Fruit fly (Drosophila melanogaster) whole organism, embryonic: ENCODE measurements around the gene Glut4EF.
A peak's percentile ranks its signal among the peaks of the same experiment; 100 is the strongest.

ENCODE experiments used
- Atf3 ChIP-seq: fragments of 200-800 bp; sonication (Bioruptor generic); optimal IDR thresholded peaks from 3 replicates; lab custom pipeline; 2016; ENCODE audit warnings: missing biosample characterization, missing genetic modification characterization
- Bdp1 ChIP-seq: fragments of 200-800 bp; sonication (Bioruptor generic); optimal IDR thresholded peaks from 3 replicates; lab custom pipeline; 2016; ENCODE audit warnings: missing biosample characterization, missing genetic modification characterization
- Bteb2 ChIP-seq: fragments of 200-800 bp; sonication (Bioruptor generic); optimal IDR thresholded peaks from 2 replicates; lab custom pipeline; 2016; ENCODE audit warnings: missing biosample characterization, missing genetic modification characterization
- CG13296 ChIP-seq: fragments of 200-800 bp; sonication (Bioruptor generic); optimal IDR thresholded peaks from 3 replicates; lab custom pipeline; 2018; ENCODE audit warnings: missing biosample characterization, mild to moderate bottlenecking, missing genetic modification characterization
- CG13424 ChIP-seq: fragments of 200-800 bp; sonication (Bioruptor generic); optimal IDR thresholded peaks from 2 replicates; lab custom pipeline; 2019; ENCODE audit warnings: missing biosample characterization, mild to moderate bottlenecking, missing genetic modification characterization, moderate library complexity
- CG15269 ChIP-seq: fragments of 200-800 bp; sonication (Bioruptor generic); optimal IDR thresholded peaks from 2 replicates; lab custom pipeline; 2018; ENCODE audit warnings: missing biosample characterization, mild to moderate bottlenecking, missing genetic modification characterization, moderate library complexity
- CG1603 ChIP-seq: fragments of 200-800 bp; sonication (Bioruptor generic); optimal IDR thresholded peaks from 2 replicates; lab custom pipeline; 2019; ENCODE audit warnings: missing biosample characterization, mild to moderate bottlenecking, missing genetic modification characterization, moderate library complexity
- CG17361 ChIP-seq: fragments of 200-800 bp; sonication (Bioruptor generic); IDR thresholded peaks from 3 replicates; pipeline ENCODE4 v1.3.6; 2022; ENCODE audit warnings: missing biosample characterization, missing genetic modification characterization
- CG17385 ChIP-seq: fragments of 200-800 bp; sonication (Bioruptor generic); optimal IDR thresholded peaks from 3 replicates; lab custom pipeline; 2018; ENCODE audit warnings: missing biosample characterization, mild to moderate bottlenecking, missing genetic modification characterization
- CG18262 ChIP-seq: fragments of 200-800 bp; optimal IDR thresholded peaks from 3 replicates; lab custom pipeline; 2019; ENCODE audit warnings: missing biosample characterization, mild to moderate bottlenecking, missing genetic modification characterization, moderate library complexity
- CG18476 ChIP-seq: fragments of 200-800 bp; sonication (Bioruptor generic); optimal IDR thresholded peaks from 2 replicates; lab custom pipeline; 2016; ENCODE audit warnings: missing biosample characterization, mild to moderate bottlenecking, missing genetic modification characterization
- CG18599 ChIP-seq: fragments of 200-800 bp; sonication (Bioruptor generic); optimal IDR thresholded peaks from 3 replicates; lab custom pipeline; 2017; ENCODE audit warnings: missing biosample characterization, missing genetic modification characterization, mild to moderate bottlenecking, moderate library complexity, missing genetic modification reagents
- CG2116 ChIP-seq: fragments of 200-800 bp; sonication (Bioruptor generic); optimal IDR thresholded peaks from 3 replicates; lab custom pipeline; 2018; ENCODE audit warnings: missing biosample characterization, mild to moderate bottlenecking, missing genetic modification characterization
- CG2875 ChIP-seq: fragments of 200-800 bp; sonication (Bioruptor generic); optimal IDR thresholded peaks from 2 replicates; lab custom pipeline; 2017; ENCODE audit warnings: missing biosample characterization, mild to moderate bottlenecking, missing genetic modification characterization, missing genetic modification reagents
- CG3065 ChIP-seq: fragments of 200-800 bp; sonication (Bioruptor generic); optimal IDR thresholded peaks from 2 replicates; lab custom pipeline; 2016; ENCODE audit warnings: missing biosample characterization, missing genetic modification characterization
- CG4854 ChIP-seq: fragments of 200-800 bp; sonication (Bioruptor generic); optimal IDR thresholded peaks from 2 replicates; lab custom pipeline; 2016; ENCODE audit warnings: missing biosample characterization, missing genetic modification characterization, inconsistent platforms
- CG5245 ChIP-seq: fragments of 200-800 bp; sonication (Bioruptor generic); optimal IDR thresholded peaks from 3 replicates; lab custom pipeline; 2016; ENCODE audit warnings: missing biosample characterization, missing genetic modification characterization
- CG6175 ChIP-seq: fragments of 200-800 bp; sonication (Bioruptor generic); IDR thresholded peaks from 3 replicates; pipeline ENCODE4 v1.3.6; 2022; ENCODE audit warnings: missing biosample characterization, missing genetic modification characterization
- CG7556 ChIP-seq: fragments of 200-800 bp; sonication (Bioruptor generic); optimal IDR thresholded peaks from 2 replicates; lab custom pipeline; 2017; ENCODE audit warnings: missing biosample characterization, mild to moderate bottlenecking, missing genetic modification characterization
- CG7786 ChIP-seq: fragments of 200-800 bp; sonication (Bioruptor generic); optimal IDR thresholded peaks from 2 replicates; lab custom pipeline; 2016; ENCODE audit warnings: missing biosample characterization, missing genetic modification characterization
- CG9797 ChIP-seq: fragments of 200-800 bp; sonication (Bioruptor generic); optimal IDR thresholded peaks from 3 replicates; lab custom pipeline; 2018; ENCODE audit warnings: missing biosample characterization, mild to moderate bottlenecking, missing genetic modification characterization
- CHES-1-like ChIP-seq: fragments of 200-800 bp; sonication (Bioruptor generic); optimal IDR thresholded peaks from 2 replicates; lab custom pipeline; 2016; ENCODE audit warnings: missing biosample characterization, missing genetic modification characterization
- D19A ChIP-seq: fragments of 200-800 bp; optimal IDR thresholded peaks from 3 replicates; lab custom pipeline; 2019; ENCODE audit warnings: missing biosample characterization, mild to moderate bottlenecking, missing genetic modification characterization, moderate library complexity
- Dek ChIP-seq: fragments of 200-800 bp; sonication (Bioruptor generic); optimal IDR thresholded peaks from 3 replicates; lab custom pipeline; 2019; ENCODE audit warnings: missing biosample characterization, mild to moderate bottlenecking, missing genetic modification characterization, moderate library complexity
- H2.0 ChIP-seq: fragments of 200-800 bp; sonication (Bioruptor generic); IDR thresholded peaks from 2 replicates; pipeline ENCODE4 v1.3.6; 2022; ENCODE audit warnings: missing biosample characterization, missing genetic modification characterization
- Kr ChIP-seq: fragments of 200-800 bp; sonication (Bioruptor generic); optimal IDR thresholded peaks from 2 replicates; lab custom pipeline; 2017; ENCODE audit warnings: missing biosample characterization, mild to moderate bottlenecking, missing genetic modification characterization
- Mad ChIP-seq: fragments of 200-800 bp; sonication (Bioruptor generic); optimal IDR thresholded peaks from 2 replicates; lab custom pipeline; 2016; ENCODE audit warnings: missing biosample characterization, missing genetic modification characterization
- Med ChIP-seq: fragments of 200-800 bp; sonication (Bioruptor generic); peaks from one replicate; lab custom pipeline; 2016; ENCODE audit warnings: missing biosample characterization, missing genetic modification characterization, mild to moderate bottlenecking, inconsistent platforms, moderate library complexity
- NK7.1 ChIP-seq: fragments of 200-800 bp; sonication (Bioruptor generic); optimal IDR thresholded peaks from 3 replicates; lab custom pipeline; 2016; ENCODE audit warnings: missing biosample characterization, missing genetic modification characterization
- Optix ChIP-seq: fragments of 200-800 bp; sonication (Bioruptor generic); IDR thresholded peaks from 3 replicates; pipeline ENCODE4 v1.3.6; 2022; ENCODE audit warnings: missing biosample characterization, missing genetic modification characterization
- Pdp1 ChIP-seq, 2 experiments: fragments of 200-800 bp; sonication (Bioruptor generic); optimal IDR thresholded peaks; 3 replicates each; lab custom pipeline; 2016; ENCODE audit warnings: missing biosample characterization in 2 of 2, missing genetic modification characterization in 2 of 2, mild to moderate bottlenecking in 1 of 2, moderate library complexity in 1 of 2
- Ravus ChIP-seq: fragments of 200-800 bp; sonication (Bioruptor generic); IDR thresholded peaks from 2 replicates; pipeline ENCODE4 v1.3.6; 2022; ENCODE audit warnings: missing biosample characterization, missing genetic modification characterization
- Rx ChIP-seq: fragments of 200-800 bp; sonication (Bioruptor generic); IDR thresholded peaks from 2 replicates; pipeline ENCODE4 v1.3.6; 2022; ENCODE audit warnings: missing biosample characterization, missing genetic modification characterization
- Scr ChIP-seq: fragments of 200-800 bp; sonication (Bioruptor generic); IDR thresholded peaks from 2 replicates; pipeline ENCODE4 v1.3.6; 2022; ENCODE audit warnings: missing biosample characterization, missing genetic modification characterization; ENCODE audit not compliant: partially characterized antibody
- Six4 ChIP-seq: fragments of 200-800 bp; sonication (Bioruptor generic); optimal IDR thresholded peaks from 2 replicates; lab custom pipeline; 2016; ENCODE audit warnings: missing biosample characterization, missing genetic modification characterization
- Sox100B ChIP-seq: fragments of 200-800 bp; sonication (Bioruptor generic); optimal IDR thresholded peaks from 3 replicates; lab custom pipeline; 2018; ENCODE audit warnings: missing biosample characterization, mild to moderate bottlenecking, missing genetic modification characterization
- Vsx1 ChIP-seq: fragments of 200-800 bp; sonication (Bioruptor generic); optimal IDR thresholded peaks from 2 replicates; lab custom pipeline; 2017; ENCODE audit warnings: missing biosample characterization, mild to moderate bottlenecking, missing genetic modification characterization, missing genetic modification reagents
- YL-1 ChIP-seq: fragments of 200-800 bp; sonication (Bioruptor generic); optimal IDR thresholded peaks from 3 replicates; lab custom pipeline; 2017; ENCODE audit warnings: missing biosample characterization, mild to moderate bottlenecking, missing genetic modification characterization
- ase ChIP-seq: fragments of 200-800 bp; sonication (Bioruptor generic); IDR thresholded peaks from 3 replicates; pipeline ENCODE4 v1.3.6; 2022; ENCODE audit warnings: missing biosample characterization, missing genetic modification characterization
- eve ChIP-seq, 2 experiments: fragments of >200 bp; optimal IDR thresholded peaks; 2 replicates each; lab custom pipeline; 2017; ENCODE audit warnings: missing biosample characterization in 2 of 2, missing genetic modification characterization in 2 of 2
- gce ChIP-seq: fragments of 200-800 bp; sonication (Bioruptor generic); IDR thresholded peaks from 3 replicates; pipeline ENCODE4 v1.3.6; 2022; ENCODE audit warnings: missing biosample characterization, missing genetic modification characterization
- klu ChIP-seq: fragments of 200-800 bp; sonication (Bioruptor generic); IDR thresholded peaks from 2 replicates; pipeline ENCODE4 v1.3.6; 2022; ENCODE audit warnings: missing biosample characterization, missing genetic modification characterization
- lilli ChIP-seq: fragments of 200-800 bp; sonication (Bioruptor generic); optimal IDR thresholded peaks from 3 replicates; lab custom pipeline; 2016; ENCODE audit warnings: missing biosample characterization, missing genetic modification characterization
- nom ChIP-seq: fragments of 200-800 bp; sonication (Bioruptor generic); optimal IDR thresholded peaks from 2 replicates; lab custom pipeline; 2017; ENCODE audit warnings: missing biosample characterization, missing genetic modification characterization, mild to moderate bottlenecking, moderate library complexity, missing genetic modification reagents
- pb ChIP-seq: fragments of 200-800 bp; sonication (Bioruptor generic); optimal IDR thresholded peaks from 3 replicates; lab custom pipeline; 2016; ENCODE audit warnings: missing biosample characterization, missing genetic modification characterization
- phol ChIP-seq: fragments of 200-800 bp; sonication (Bioruptor generic); optimal IDR thresholded peaks from 3 replicates; lab custom pipeline; 2018; ENCODE audit warnings: missing biosample characterization, mild to moderate bottlenecking, missing genetic modification characterization, moderate library complexity
- ro ChIP-seq: fragments of 200-800 bp; sonication (Bioruptor generic); IDR thresholded peaks from 2 replicates; pipeline ENCODE4 v1.3.6; 2022; ENCODE audit warnings: missing biosample characterization, missing genetic modification characterization
- sima ChIP-seq: fragments of 200-800 bp; sonication (Bioruptor generic); optimal IDR thresholded peaks from 2 replicates; lab custom pipeline; 2016; ENCODE audit warnings: missing biosample characterization, missing genetic modification characterization
- trh ChIP-seq: fragments of 200-800 bp; sonication (Bioruptor generic); optimal IDR thresholded peaks from 2 replicates; lab custom pipeline; 2016; ENCODE audit warnings: missing biosample characterization, missing genetic modification characterization
- vfl ChIP-seq: fragments of 200-800 bp; sonication (Bioruptor generic); optimal IDR thresholded peaks from 2 replicates; lab custom pipeline; 2016; ENCODE audit warnings: missing biosample characterization, missing genetic modification characterization

Glut4EF gene

DNA sequence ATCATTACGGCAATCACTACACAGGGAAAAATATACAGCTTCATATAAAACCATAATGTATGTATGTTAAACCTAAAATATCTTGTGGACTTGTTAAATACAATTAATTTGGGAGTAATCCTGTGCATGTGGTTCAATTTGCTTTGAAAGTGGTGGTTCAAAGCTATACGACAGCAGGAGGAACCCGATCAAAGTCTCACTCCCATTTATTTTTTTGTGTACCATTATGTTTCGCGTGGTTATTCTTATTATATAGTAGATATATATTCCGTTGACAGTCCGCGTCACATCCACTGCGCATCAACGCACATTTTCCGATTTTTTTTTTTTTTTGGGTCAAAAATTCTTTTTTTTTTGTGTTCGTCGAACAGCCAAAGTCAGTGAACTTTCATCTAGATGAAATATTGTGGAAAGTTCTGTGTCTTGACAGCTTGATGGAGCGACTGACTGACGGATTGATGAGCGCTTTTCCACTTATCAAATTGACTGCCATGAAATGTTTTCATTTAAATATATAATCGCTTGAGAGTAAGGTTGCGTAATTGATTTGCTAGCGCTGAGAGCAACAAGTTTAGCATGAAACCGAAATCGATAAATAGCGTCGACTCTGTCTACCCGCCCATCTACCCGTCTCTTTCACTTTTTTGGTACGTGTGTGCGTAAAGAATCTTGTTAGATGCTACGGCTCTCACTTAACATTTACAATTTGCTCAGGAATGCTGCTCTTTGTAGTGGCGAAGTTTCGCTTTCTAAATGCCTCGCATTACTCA is 158.7 kb downstream of the Glut4EF start (continued):
- TF ChIP-seq Sox100B (GFP tag; lab: Kevin White, UChicago) (no peak), ase (GFP tag; lab: Robert Waterston, UW) (no peak), CG18476 (GFP tag; lab: Kevin White, UChicago) (no peak), CHES-1-like (GFP tag; lab: Kevin White, UChicago) (no peak), klu (GFP tag; lab: Robert Waterston, UW) (no peak), Rx (GFP tag; lab: Robert Waterston, UW) (no peak), vfl (GFP tag; lab: Kevin White, UChicago) (no peak), CG17361 (GFP tag; lab: Robert Waterston, UW) (0 out of 3 replicates have a peak, but pooled peaks have one; percentile 37), CG2116 (no peak), Med (GFP tag; lab: Kevin White, UChicago) (peak; percentile 49), Optix (GFP tag; lab: Robert Waterston, UW) (no peak), Scr (GFP tag; lab: Robert Waterston, UW) (no peak), YL-1 (GFP tag; lab: Kevin White, UChicago) (no peak), Bdp1 (GFP tag; lab: Kevin White, UChicago) (no peak), Vsx1 (peak; percentile 4), CG2875 (GFP tag; lab: Kevin White, UChicago) (peak; percentile 11), Atf3 (no peak), ro (GFP tag; lab: Robert Waterston, UW) (no peak), CG17385 (GFP tag; lab: Kevin White, UChicago) (peak; percentile 13), pb (GFP tag; lab: Kevin White, UChicago) (no peak), gce (GFP tag; lab: Robert Waterston, UW) (no peak), CG18262 (peak; percentile 31), CG3065 (no peak), CG4854 (GFP tag; lab: Kevin White, UChicago) (no peak), CG6175 (GFP tag; lab: Robert Waterston, UW) (no peak), CG9797 (GFP tag; lab: Kevin White, UChicago) (no peak), sima (GFP tag; lab: Kevin White, UChicago) (no peak), CG5245 (no peak), phol (tag; lab: Kevin White, UChicago) (peak; percentile 24), NK7.1 (GFP tag; lab: Kevin White, UChicago) (no peak), lilli (GFP tag; lab: Kevin White, UChicago) (no peak), eve (GFP tag; optimal IDR thresholded peaks at IDR 0.05; lab: Kevin White, UChicago) (peak in 1 of 2 experiments; percentile 69), CG7786 (GFP tag; lab: Kevin White, UChicago) (no peak), Six4 (GFP tag; lab: Kevin White, UChicago) (no peak), CG18599 (peak; percentile 22), trh (GFP tag; lab: Kevin White, UChicago) (no peak), CG7556 (GFP tag; lab: Kevin White, UChicago) (peak; percentile 13), Dek (tag; lab: Kevin White, UChicago) (no peak), D19A (tag; lab: Kevin White, UChicago) (no peak), CG13424 (peak; percentile 6), CG13296 (GFP tag; lab: Kevin White, UChicago) (no peak), CG15269 (tag; lab: Kevin White, UChicago) (peak; percentile 12), nom (no peak), CG1603 (tag; lab: Kevin White, UChicago) (peak; percentile 30), Pdp1 (GFP tag; optimal IDR thresholded peaks at IDR 0.05; lab: Kevin White, UChicago) (peak in 1 of 2 experiments; percentile 87), H2.0 (GFP tag; lab: Robert Waterston, UW) (no peak), Mad (GFP tag; lab: Kevin White, UChicago) (no peak), Kr (GFP tag; lab: Kevin White, UChicago) (no peak), Ravus (GFP tag; lab: Robert Waterston, UW) (no peak), Bteb2 (GFP tag; lab: Kevin White, UChicago) (no peak)
